Fruit fly (Drosophila melanogaster): Measurements from ENCODE around the gene CG10237.

Gene CG10237

dm6 chr2L:19423467-19424122 lies 18.9 kb downstream of the CG10237 start, which contains the start of the genes Alp12 and CG13085 (continued):
- TF ChIP-seq CG34422 (GFP tag; IDR thresholded peaks at IDR 0.05) (peak; percentile 95), tll (GFP tag; optimal IDR thresholded peaks at IDR 0.05) (peak in 1 of 2 experiments; percentile 37), CG34376 (GFP tag; optimal IDR thresholded peaks at IDR 0.05) (peak; percentile 99), trh (GFP tag; optimal IDR thresholded peaks at IDR 0.05) (peak; percentile 91), Sox100B (GFP tag; optimal IDR thresholded peaks at IDR 0.05) (peak; percentile 100), ttk (GFP tag; IDR thresholded peaks at IDR 0.05) (peak; percentile 94), Dp (GFP tag; optimal IDR thresholded peaks at IDR 0.05) (peak; percentile 31), crol (GFP tag; IDR thresholded peaks at IDR 0.05) (peak; percentile 76), CG10565 (GFP tag; optimal IDR thresholded peaks at IDR 0.05) (peak; percentile 75), CG17361 (GFP tag; IDR thresholded peaks at IDR 0.05) (peak; percentile 99), rib (GFP tag; IDR thresholded peaks at IDR 0.05) (peak; percentile 94), row (GFP tag; IDR thresholded peaks at IDR 0.05) (peak; percentile 99), Rfx (GFP tag; IDR thresholded peaks at IDR 0.05) (peak; percentile 95), H15 (GFP tag; IDR thresholded peaks at IDR 0.05) (peak; percentile 92), CG9932 (GFP tag; IDR thresholded peaks at IDR 0.05) (peak; percentile 94), bcd (GFP tag; optimal IDR thresholded peaks at IDR 0.05) (peak; percentile 98), CG17359 (tag; optimal IDR thresholded peaks at IDR 0.05) (peak; percentile 98), sens (GFP tag) (peak; percentile 99), Lhr (GFP tag; optimal IDR thresholded peaks at IDR 0.05) (peak; percentile 95), CG6854 (GFP tag; optimal IDR thresholded peaks at IDR 0.05) (peak; percentile 98), CG10366 (GFP tag; IDR thresholded peaks at IDR 0.05) (peak; percentile 94), schlank (tag; optimal IDR thresholded peaks at IDR 0.05) (peak; percentile 93), mam (GFP tag; optimal IDR thresholded peaks at IDR 0.05) (peak; percentile 88), h (optimal IDR thresholded peaks at IDR 0.05) (no peak), slbo (GFP tag; IDR thresholded peaks at IDR 0.05) (peak; percentile 96), CG15011 (GFP tag; optimal IDR thresholded peaks at IDR 0.05) (peak; percentile 99), CG32767 (GFP tag; IDR thresholded peaks at IDR 0.05) (peak; percentile 97), CG1529 (GFP tag; optimal IDR thresholded peaks at IDR 0.05) (peak; percentile 98), CG17912 (GFP tag; optimal IDR thresholded peaks at IDR 0.05) (peak; percentile 81), repo (GFP tag; optimal IDR thresholded peaks at IDR 0.05) (peak; percentile 85), hth (optimal IDR thresholded peaks at IDR 0.05) (no peak), Asciz (GFP tag; optimal IDR thresholded peaks at IDR 0.05) (peak; percentile 99), CG18476 (GFP tag; optimal IDR thresholded peaks at IDR 0.05) (peak; percentile 96), CG10321 (GFP tag; IDR thresholded peaks at IDR 0.05) (peak; percentile 78; the same call in 1 of the 2 replicates), Fer2 (tag; optimal IDR thresholded peaks at IDR 0.05) (peak; percentile 94), CG3847 (GFP tag; IDR thresholded peaks at IDR 0.05) (peak; percentile 97), Dad (GFP tag; optimal IDR thresholded peaks at IDR 0.05) (peak; percentile 86), fd3F (GFP tag; optimal IDR thresholded peaks at IDR 0.05) (peak; percentile 97), CG1832 (GFP tag; optimal IDR thresholded peaks at IDR 0.05) (no peak), pb (GFP tag; optimal IDR thresholded peaks at IDR 0.05) (peak; percentile 71), chm (GFP tag; IDR thresholded peaks at IDR 0.05) (peak; percentile 85; the same call in 1 of the 2 replicates), maf-S (GFP tag; optimal IDR thresholded peaks at IDR 0.05) (peak; percentile 91), twi (tag; optimal IDR thresholded peaks at IDR 0.05) (peak; percentile 95), inv (GFP tag; IDR thresholded peaks at IDR 0.05; ENCODE audit: partially characterized antibody) (no peak), sc (optimal IDR thresholded peaks at IDR 0.05) (no peak), sc (GFP tag; optimal IDR thresholded peaks at IDR 0.05) (peak; percentile 98), D19B (GFP tag; optimal IDR thresholded peaks at IDR 0.05) (peak; percentile 93), fru (optimal IDR thresholded peaks at IDR 0.05) (no peak), Ets97D (GFP tag; optimal IDR thresholded peaks at IDR 0.05) (peak; percentile 79), CG8281 (tag; optimal IDR thresholded peaks at IDR 0.05) (peak; percentile 93), esg (GFP tag; conservative IDR thresholded peaks at IDR 0.05) (peak; percentile 96), pho (GFP tag; optimal IDR thresholded peaks at IDR 0.05) (peak; percentile 95)
